Worm (Caenorhabditis elegans) whole organism, L2 larva: ENCODE measurements around the gene hot-6.

Source experiments
- C34F6.9 ChIP-seq: fragments of 150-350 bp; optimal IDR thresholded peaks from 2 replicates; lab custom pipeline; 2014; ENCODE audit warnings: missing biosample characterization, missing genetic modification characterization
- F13H6.1 ChIP-seq: sonication (generic microtip); optimal IDR thresholded peaks from 2 replicates; lab custom pipeline; 2016; ENCODE audit warnings: missing genetic modification characterization, missing compliant biosample characterization
- Y55F3AM.14 ChIP-seq: fragments of 200-800 bp; sonication (Bioruptor generic); optimal IDR thresholded peaks from 2 replicates; lab custom pipeline; 2018; ENCODE audit warnings: mild to moderate bottlenecking, missing genetic modification characterization, missing compliant biosample characterization
- ZK546.5 ChIP-seq: sonication (generic microtip); optimal IDR thresholded peaks from 2 replicates; lab custom pipeline; 2017; ENCODE audit warnings: missing biosample characterization, missing genetic modification characterization
- ceh-16 ChIP-seq: fragments of 150-350 bp; optimal IDR thresholded peaks from 2 replicates; lab custom pipeline; 2014; ENCODE audit warnings: missing biosample characterization, missing genetic modification characterization
- ceh-82 ChIP-seq: fragments of 150-350 bp; optimal IDR thresholded peaks from 2 replicates; lab custom pipeline; 2014; ENCODE audit warnings: missing biosample characterization, missing genetic modification characterization
- crh-2 ChIP-seq: sonication (generic microtip); optimal IDR thresholded peaks from 2 replicates; lab custom pipeline; 2017; ENCODE audit warnings: missing biosample characterization, missing genetic modification characterization
- dmd-4 ChIP-seq: sonication (generic microtip); optimal IDR thresholded peaks from 2 replicates; lab custom pipeline; 2017; ENCODE audit warnings: missing biosample characterization, missing genetic modification characterization
- egl-27 ChIP-seq: sonication (generic microtip); optimal IDR thresholded peaks from 3 replicates; lab custom pipeline; 2017; ENCODE audit warnings: missing biosample characterization, missing genetic modification reagents, missing genetic modification characterization
- elt-1 ChIP-seq: fragments of 150-350 bp; optimal IDR thresholded peaks from 2 replicates; lab custom pipeline; 2014; ENCODE audit warnings: missing biosample characterization, missing genetic modification characterization
- elt-3 ChIP-seq: sonication (generic microtip); optimal IDR thresholded peaks from 2 replicates; lab custom pipeline; 2017; ENCODE audit warnings: missing biosample characterization, missing genetic modification characterization
- gmeb-1 ChIP-seq: fragments of 150-350 bp; optimal IDR thresholded peaks from 2 replicates; lab custom pipeline; 2014; ENCODE audit warnings: missing biosample characterization, missing genetic modification characterization
- lin-11 ChIP-seq: fragments of 150-350 bp; sonication (generic microtip); optimal IDR thresholded peaks from 2 replicates; lab custom pipeline; 2014; ENCODE audit warnings: missing biosample characterization, missing genetic modification characterization, inconsistent platforms, mixed read lengths
- lin-39 ChIP-seq: fragments of 150-350 bp; optimal IDR thresholded peaks from 2 replicates; lab custom pipeline; 2014; ENCODE audit warnings: missing biosample characterization, missing genetic modification reagents, missing genetic modification characterization
- lsy-2 ChIP-seq, 2 experiments: fragments of 150-350 bp in 1 of 2; sonication (generic microtip) in 1 of 2; optimal IDR thresholded peaks; 2 replicates each; lab custom pipeline; 2014 to 2017; ENCODE audit warnings: missing biosample characterization in 2 of 2, missing genetic modification characterization in 2 of 2
- mab-5 ChIP-seq: fragments of 150-350 bp; optimal IDR thresholded peaks from 2 replicates; lab custom pipeline; 2014; ENCODE audit warnings: missing biosample characterization, missing genetic modification characterization
- mbf-1 ChIP-seq: sonication (generic microtip); optimal IDR thresholded peaks from 2 replicates; lab custom pipeline; 2017; ENCODE audit warnings: missing biosample characterization, missing genetic modification characterization
- mdl-1 ChIP-seq, 2 experiments: fragments of 150-350 bp in 1 of 2; sonication (generic microtip) in 1 of 2; optimal IDR thresholded peaks; 2 replicates each; lab custom pipeline; 2017; ENCODE audit warnings: missing biosample characterization in 2 of 2, missing genetic modification characterization in 2 of 2
- nhr-10 ChIP-seq: sonication (generic microtip); optimal IDR thresholded peaks from 2 replicates; lab custom pipeline; 2017; ENCODE audit warnings: missing biosample characterization, missing genetic modification characterization
- nhr-12 ChIP-seq: fragments of 150-350 bp; optimal IDR thresholded peaks from 2 replicates; lab custom pipeline; 2014; ENCODE audit warnings: missing biosample characterization, missing genetic modification characterization
- nhr-129 ChIP-seq: fragments of 150-350 bp; optimal IDR thresholded peaks from 2 replicates; lab custom pipeline; 2014; ENCODE audit warnings: missing biosample characterization, missing genetic modification characterization
- nhr-21 ChIP-seq: fragments of 150-350 bp; optimal IDR thresholded peaks from 2 replicates; lab custom pipeline; 2014; ENCODE audit warnings: missing biosample characterization, missing genetic modification characterization
- nhr-23 ChIP-seq: fragments of 150-350 bp; optimal IDR thresholded peaks from 2 replicates; lab custom pipeline; 2014; ENCODE audit warnings: missing biosample characterization, missing genetic modification reagents, missing genetic modification characterization
- nhr-237 ChIP-seq: fragments of 150-350 bp; optimal IDR thresholded peaks from 2 replicates; lab custom pipeline; 2014; ENCODE audit warnings: missing biosample characterization, missing genetic modification characterization
- nhr-6 ChIP-seq: fragments of 150-350 bp; optimal IDR thresholded peaks from 2 replicates; lab custom pipeline; 2014; ENCODE audit warnings: missing biosample characterization, missing genetic modification characterization
- peb-1 ChIP-seq: fragments of 150-350 bp; optimal IDR thresholded peaks from 2 replicates; lab custom pipeline; 2014; ENCODE audit warnings: missing biosample characterization, missing genetic modification characterization
- skn-1 ChIP-seq: sonication (generic microtip); optimal IDR thresholded peaks from 2 replicates; lab custom pipeline; 2017; ENCODE audit warnings: missing biosample characterization, missing genetic modification characterization
- snpc-4 ChIP-seq: fragments of 150-350 bp; optimal IDR thresholded peaks from 2 replicates; lab custom pipeline; 2014; ENCODE audit warnings: missing biosample characterization, missing genetic modification characterization
- unc-62 ChIP-seq: fragments of 150-350 bp; optimal IDR thresholded peaks from 2 replicates; lab custom pipeline; 2014; ENCODE audit warnings: missing biosample characterization, missing genetic modification reagents, missing genetic modification characterization
- zag-1 ChIP-seq: fragments of 150-350 bp; optimal IDR thresholded peaks from 2 replicates; lab custom pipeline; 2014; ENCODE audit warnings: missing biosample characterization, missing genetic modification characterization
- ztf-1 ChIP-seq: fragments of 200-800 bp; sonication (Bioruptor generic); conservative IDR thresholded peaks from 2 replicates; pipeline ENCODE4 v1.3.6; 2022; ENCODE audit warnings: missing genetic modification characterization, missing compliant biosample characterization
- ztf-4 ChIP-seq: fragments of 150-350 bp; optimal IDR thresholded peaks from 2 replicates; lab custom pipeline; 2014; ENCODE audit warnings: missing biosample characterization, missing genetic modification characterization

hot-6 gene

DNA sequence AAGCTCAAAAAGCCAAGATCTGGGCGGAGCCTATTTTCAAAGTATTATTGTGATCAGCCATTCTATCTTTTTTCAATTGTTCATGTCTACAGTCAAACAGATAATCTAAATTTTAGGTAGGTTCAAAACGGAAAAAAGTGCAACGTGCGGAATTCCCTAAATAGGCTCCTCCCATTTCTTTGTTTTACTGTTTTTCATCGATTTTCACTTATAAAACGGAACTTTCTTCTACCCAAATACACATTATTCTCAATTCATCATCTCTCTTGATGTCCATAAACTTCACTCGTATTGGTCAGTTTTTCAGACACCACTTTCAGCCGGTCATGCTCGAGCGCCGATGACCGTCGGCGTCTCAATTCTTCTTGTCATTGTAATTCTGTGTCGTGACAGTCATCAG is 23.9 kb downstream of the hot-6 start, which contains the start of gene F53B7.7:
TSS of gene F53B7.7 (plus strand) at position 301 of the 400 bp plus-strand sequence.
- no peak for TF ChIP-seq egl-27 (tag; lab: Kevin White, UChicago)
- TF ChIP-seq unc-62 (GFP tag; lab: Kevin White, UChicago): no peak
- no peak for TF ChIP-seq nhr-6
- no peak for TF ChIP-seq nhr-237 (tag; lab: Kevin White, UChicago)
- no peak for TF ChIP-seq nhr-129 (tag; lab: Kevin White, UChicago)
- no peak for TF ChIP-seq nhr-12 (tag; lab: Kevin White, UChicago)
- no peak for TF ChIP-seq snpc-4 (tag; lab: Kevin White, UChicago)

DNA sequence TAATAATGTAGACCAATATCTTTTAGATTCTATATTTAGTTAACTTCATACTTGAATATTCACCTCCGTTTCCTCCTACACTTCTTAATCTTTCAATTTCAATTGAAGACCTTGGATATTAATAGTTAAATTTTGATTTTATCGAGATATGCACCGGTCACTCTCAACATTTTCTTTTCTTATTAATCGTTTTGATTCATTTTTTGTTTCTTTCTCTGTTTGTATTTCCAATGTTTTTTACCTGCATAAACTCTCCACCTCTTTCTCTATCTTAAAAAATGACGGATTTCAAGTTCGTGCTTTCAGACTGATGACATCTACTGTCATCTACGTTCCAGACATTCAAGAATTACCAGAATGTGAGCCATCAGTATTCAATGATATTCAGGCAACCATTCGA is 30.9 kb downstream of the hot-6 start, which contains the start of gene frpr-9:
TSS of gene frpr-9 (plus strand) at position 301 of the 400 bp plus-strand sequence.
- TF ChIP-seq zag-1 (tag; lab: Kevin White, UChicago): no peak
- no peak for TF ChIP-seq nhr-237 (tag; lab: Kevin White, UChicago)
- TF ChIP-seq lin-39 (tag; lab: Kevin White, UChicago): no peak
- no peak for TF ChIP-seq mbf-1
- no peak for TF ChIP-seq nhr-21 (tag; lab: Kevin White, UChicago)
- TF ChIP-seq C34F6.9: no peak
- TF ChIP-seq ceh-82 (tag; lab: Kevin White, UChicago): no peak
- TF ChIP-seq ztf-1 (GFP tag; lab: Robert Waterston, UW): no peak
- no peak for TF ChIP-seq F13H6.1 (tag; lab: Kevin White, UChicago)
- TF ChIP-seq nhr-6: no peak
- no peak for TF ChIP-seq crh-2 (tag; lab: Kevin White, UChicago)
- no peak for TF ChIP-seq skn-1 (tag; lab: Kevin White, UChicago)
- no peak for TF ChIP-seq gmeb-1 (tag; lab: Kevin White, UChicago)
- TF ChIP-seq ztf-4 (tag; lab: Kevin White, UChicago): no peak
- no peak for TF ChIP-seq ZK546.5
- no peak for TF ChIP-seq egl-27 (tag; lab: Kevin White, UChicago)
- no peak for TF ChIP-seq Y55F3AM.14 (GFP tag; lab: Kevin White, UChicago)
- no peak for TF ChIP-seq nhr-10 (tag; lab: Kevin White, UChicago)

DNA sequence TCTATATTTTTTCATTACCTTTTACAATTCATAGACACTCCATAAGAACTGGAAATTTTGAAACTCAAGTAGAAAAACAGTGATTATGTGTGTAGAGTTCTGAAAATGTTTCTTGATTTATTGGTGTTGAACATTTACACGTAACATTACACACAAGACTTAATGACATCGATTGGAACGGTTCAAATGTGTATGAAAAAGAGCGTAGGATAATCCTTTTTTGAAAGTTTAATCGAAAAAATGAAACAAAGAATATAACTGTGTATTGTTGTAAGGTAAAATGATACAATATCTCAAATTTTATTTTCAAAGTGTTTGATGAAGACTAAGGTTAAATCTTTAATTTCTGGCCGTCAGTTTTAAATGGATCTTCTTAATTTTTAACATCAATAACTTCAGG is 41.6 kb downstream of the hot-6 start, which contains the start of gene fig-1:
TSS of gene fig-1 (minus strand) at position 101 of the 400 bp plus-strand sequence.
- TF ChIP-seq nhr-21 (tag; lab: Kevin White, UChicago) (no peak), gmeb-1 (tag; lab: Kevin White, UChicago) (no peak), elt-3 (tag; lab: Kevin White, UChicago) (no peak), ztf-1 (GFP tag; lab: Robert Waterston, UW) (no peak), ceh-82 (tag; lab: Kevin White, UChicago) (no peak), elt-1 (tag; lab: Kevin White, UChicago) (no peak)

DNA sequence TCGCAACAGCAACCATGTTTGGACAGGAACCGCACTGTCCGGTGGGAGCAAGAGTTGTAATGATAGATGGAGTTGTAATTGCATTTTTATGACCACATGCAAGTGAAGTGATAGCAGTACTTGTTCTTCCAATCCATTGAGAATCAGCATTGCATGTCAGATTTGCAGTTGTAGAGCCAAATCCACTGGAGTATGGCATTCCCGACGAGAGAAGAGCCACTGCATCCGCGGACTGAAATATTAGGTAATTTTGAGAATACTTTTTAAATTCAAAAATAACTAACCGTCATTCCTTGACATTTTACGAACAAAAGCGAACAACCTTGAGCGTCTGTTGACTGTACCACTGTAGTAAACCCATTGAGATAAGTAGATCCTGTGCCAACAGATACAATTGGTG is 47.6 kb downstream of the hot-6 start:
- no peak for TF ChIP-seq peb-1 (tag; lab: Kevin White, UChicago)
- TF ChIP-seq crh-2 (tag; lab: Kevin White, UChicago): no peak
- TF ChIP-seq mbf-1: no peak
- TF ChIP-seq skn-1 (tag; lab: Kevin White, UChicago): no peak
- no peak for TF ChIP-seq lsy-2 (tag; optimal IDR thresholded peaks at IDR 0.05; lab: Kevin White, UChicago)
- no peak for TF ChIP-seq snpc-4 (tag; lab: Kevin White, UChicago)
- TF ChIP-seq lin-39 (tag; lab: Kevin White, UChicago): no peak
- no peak for TF ChIP-seq C34F6.9
- no peak for TF ChIP-seq mab-5 (tag; lab: Kevin White, UChicago)
- no peak for TF ChIP-seq nhr-23 (tag; lab: Kevin White, UChicago)
- TF ChIP-seq egl-27 (tag; lab: Kevin White, UChicago): no peak
- TF ChIP-seq mdl-1 (tag; optimal IDR thresholded peaks at IDR 0.05; lab: Kevin White, UChicago): no peak
- no peak for TF ChIP-seq lin-11 (tag; lab: Kevin White, UChicago)
- TF ChIP-seq dmd-4 (tag; lab: Kevin White, UChicago): no peak
- TF ChIP-seq nhr-10 (tag; lab: Kevin White, UChicago): no peak
- TF ChIP-seq ceh-16: no peak
- TF ChIP-seq, all 48 proteins: peak for 0
